Worm (Caenorhabditis elegans) whole organism, L4 larva: ENCODE results near the gene Y48D7A.1.

ENCODE experiments used
- D1046.2 ChIP-seq: fragments of 200-800 bp; sonication (Bioruptor generic); IDR thresholded peaks from 2 replicates; pipeline ENCODE4 v1.3.6; 2022; ENCODE audit warnings: missing genetic modification characterization, missing compliant biosample characterization
- F26F4.8 ChIP-seq: fragments of 200-800 bp; sonication (Bioruptor generic); conservative IDR thresholded peaks from 2 replicates; pipeline ENCODE4 v1.3.6; 2022; ENCODE audit warnings: missing genetic modification characterization, missing compliant biosample characterization
- F44E2.7 ChIP-seq: fragments of 200-800 bp; sonication (Bioruptor generic); IDR thresholded peaks from 2 replicates; pipeline ENCODE4 v2.1.2; 2022; ENCODE audit warnings: missing genetic modification characterization, missing compliant biosample characterization
- Y5F2A.4 ChIP-seq: fragments of 200-800 bp; sonication (Bioruptor generic); optimal IDR thresholded peaks from 2 replicates; lab custom pipeline; 2018; ENCODE audit warnings: mild to moderate bottlenecking, missing genetic modification characterization, missing compliant biosample characterization
- Y75B8A.6 ChIP-seq: fragments of 200-800 bp; sonication (Bioruptor generic); IDR thresholded peaks from 2 replicates; pipeline ENCODE4 v1.3.6; 2022; ENCODE audit warnings: missing genetic modification reagents, missing genetic modification characterization, missing compliant biosample characterization
- aha-1 ChIP-seq: fragments of 150-350 bp; peaks from one replicate; lab custom pipeline; 2014; ENCODE audit warnings: missing biosample characterization, missing genetic modification characterization
- aly-2 ChIP-seq: sonication (generic microtip); optimal IDR thresholded peaks from 2 replicates; lab custom pipeline; 2018; ENCODE audit warnings: missing biosample characterization, missing genetic modification characterization
- ceh-32 ChIP-seq: sonication (generic microtip); optimal IDR thresholded peaks from 2 replicates; lab custom pipeline; 2016; ENCODE audit warnings: mild to moderate bottlenecking, missing genetic modification characterization, missing compliant biosample characterization; ENCODE audit not compliant: poor library complexity
- ces-1 ChIP-seq: fragments of 150-350 bp; sonication (generic microtip); optimal IDR thresholded peaks from 4 replicates; lab custom pipeline; 2014; ENCODE audit warnings: missing biosample characterization, missing genetic modification reagents, missing genetic modification characterization
- cey-2 ChIP-seq: sonication (generic microtip); optimal IDR thresholded peaks from 3 replicates; lab custom pipeline; 2017; ENCODE audit warnings: missing genetic modification characterization, mild to moderate bottlenecking, missing compliant biosample characterization, antibody characterized with exemption, borderline replicate concordance; ENCODE audit not compliant: insufficient read depth
- ctbp-1 ChIP-seq: fragments of 200-800 bp; sonication (Bioruptor generic); IDR thresholded peaks from 2 replicates; pipeline ENCODE4 v1.3.6; 2022; ENCODE audit warnings: missing genetic modification reagents, missing genetic modification characterization, missing compliant biosample characterization
- daf-16 ChIP-seq, 3 experiments: sonication (generic microtip); optimal IDR thresholded peaks; 2 replicates each; lab custom pipeline; 2016 to 2017; ENCODE audit warnings: missing genetic modification characterization in 3 of 3, missing genetic modification reagents in 3 of 3, mild to moderate bottlenecking in 2 of 3, missing compliant biosample characterization in 2 of 3, missing biosample characterization in 1 of 3, moderate library complexity in 1 of 3
- daf-19 ChIP-seq: fragments of 200-800 bp; sonication (Bioruptor generic); conservative IDR thresholded peaks from 2 replicates; pipeline ENCODE4 v1.3.6; 2022; ENCODE audit warnings: missing genetic modification characterization, missing compliant biosample characterization
- daf-8 ChIP-seq: fragments of 200-800 bp; sonication (Bioruptor generic); IDR thresholded peaks from 2 replicates; pipeline ENCODE4 v1.3.6; 2022; ENCODE audit warnings: missing genetic modification characterization, missing compliant biosample characterization
- dmd-8 ChIP-seq: fragments of 200-800 bp; sonication (Bioruptor generic); IDR thresholded peaks from 2 replicates; pipeline ENCODE4 v1.3.6; 2022; ENCODE audit warnings: missing genetic modification characterization, missing compliant biosample characterization
- egl-27 ChIP-seq: sonication (generic microtip); optimal IDR thresholded peaks from 3 replicates; lab custom pipeline; 2017; ENCODE audit warnings: missing biosample characterization, missing genetic modification reagents, missing genetic modification characterization
- egl-43 ChIP-seq: fragments of 200-800 bp; sonication (Bioruptor generic); IDR thresholded peaks from 2 replicates; pipeline ENCODE4 v1.3.6; 2022; ENCODE audit warnings: missing genetic modification reagents, missing genetic modification characterization, missing compliant biosample characterization
- fkh-10 ChIP-seq: fragments of 150-350 bp; optimal IDR thresholded peaks from 2 replicates; lab custom pipeline; 2014; ENCODE audit warnings: missing biosample characterization, missing genetic modification reagents, missing genetic modification characterization
- hif-1 ChIP-seq, 2 experiments: sonication (generic microtip); optimal IDR thresholded peaks; 2 replicates each; lab custom pipeline; 2016 to 2017; ENCODE audit warnings: missing compliant biosample characterization in 2 of 2, missing genetic modification characterization in 2 of 2, missing genetic modification reagents in 2 of 2, missing genotype in 2 of 2, mild to moderate bottlenecking in 1 of 2
- hlh-30 ChIP-seq: sonication (generic microtip); optimal IDR thresholded peaks from 2 replicates; lab custom pipeline; 2017; ENCODE audit warnings: antibody characterized with exemption, mild to moderate bottlenecking, missing genetic modification characterization, missing compliant biosample characterization; ENCODE audit not compliant: insufficient read depth
- hmg-1.1 ChIP-seq: fragments of 200-800 bp; sonication (Bioruptor generic); IDR thresholded peaks from 2 replicates; pipeline ENCODE4 v1.3.6; 2022; ENCODE audit warnings: missing genetic modification reagents, missing genetic modification characterization, missing compliant biosample characterization
- lin-1 ChIP-seq: fragments of 200-800 bp; sonication (Bioruptor generic); IDR thresholded peaks from 2 replicates; pipeline ENCODE4 v1.3.6; 2022; ENCODE audit warnings: missing genetic modification reagents, missing genetic modification characterization, missing compliant biosample characterization
- lin-13 ChIP-seq: fragments of 150-350 bp; optimal IDR thresholded peaks from 2 replicates; lab custom pipeline; 2014; ENCODE audit warnings: missing biosample characterization, missing genetic modification reagents, missing genetic modification characterization
- lin-15B ChIP-seq: fragments of 150-350 bp; sonication (generic microtip); optimal IDR thresholded peaks from 3 replicates; lab custom pipeline; 2014; ENCODE audit warnings: missing biosample characterization, missing genetic modification characterization
- lin-29 ChIP-seq: fragments of 200-800 bp; sonication (Bioruptor generic); IDR thresholded peaks from 2 replicates; pipeline ENCODE4 v1.3.6; 2022; ENCODE audit warnings: missing genetic modification reagents, missing genetic modification characterization, missing compliant biosample characterization
- lin-39 ChIP-seq: fragments of 150-350 bp; optimal IDR thresholded peaks from 2 replicates; lab custom pipeline; 2014; ENCODE audit warnings: missing biosample characterization, missing genetic modification reagents, missing genetic modification characterization
- madf-5 ChIP-seq, 2 experiments: fragments of 200-800 bp; sonication (Bioruptor generic); IDR thresholded peaks; 2 replicates each; pipeline ENCODE4 v1.3.6; 2022; ENCODE audit warnings: missing compliant biosample characterization in 2 of 2, missing genetic modification characterization in 2 of 2
- mep-1 ChIP-seq: fragments of 150-350 bp; sonication (generic microtip); optimal IDR thresholded peaks from 3 replicates; lab custom pipeline; 2014; ENCODE audit warnings: missing biosample characterization, missing genetic modification characterization
- mes-2 ChIP-seq: sonication (generic microtip); optimal IDR thresholded peaks from 2 replicates; lab custom pipeline; 2016; ENCODE audit warnings: missing genotype, mild to moderate bottlenecking, missing genetic modification characterization, missing compliant biosample characterization; ENCODE audit not compliant: poor library complexity, severe bottlenecking
- mxl-3 ChIP-seq: fragments of 200-800 bp; sonication (Bioruptor generic); optimal IDR thresholded peaks from 2 replicates; lab custom pipeline; 2018; ENCODE audit warnings: mild to moderate bottlenecking, missing genetic modification characterization, missing compliant biosample characterization
- nhr-42 ChIP-seq: fragments of 200-800 bp; sonication (Bioruptor generic); IDR thresholded peaks from 2 replicates; pipeline ENCODE4 v1.3.6; 2022; ENCODE audit warnings: missing genetic modification characterization, missing compliant biosample characterization
- nhr-48 ChIP-seq: sonication (generic microtip); optimal IDR thresholded peaks from 2 replicates; lab custom pipeline; 2016; ENCODE audit warnings: mild to moderate bottlenecking, missing genetic modification characterization, missing compliant biosample characterization
- nhr-76 ChIP-seq: fragments of 150-350 bp; optimal IDR thresholded peaks from 2 replicates; lab custom pipeline; 2014; ENCODE audit warnings: missing biosample characterization, missing genetic modification characterization
- nhr-77 ChIP-seq: fragments of 150-350 bp; optimal IDR thresholded peaks from 2 replicates; lab custom pipeline; 2014; ENCODE audit warnings: missing biosample characterization, missing genetic modification characterization
- php-3 ChIP-seq: fragments of 200-800 bp; sonication (Bioruptor generic); IDR thresholded peaks from 2 replicates; pipeline ENCODE4 v1.3.6; 2022; ENCODE audit warnings: missing genetic modification reagents, missing genetic modification characterization, missing compliant biosample characterization
- rbr-2 ChIP-seq: sonication (generic microtip); optimal IDR thresholded peaks from 2 replicates; lab custom pipeline; 2016; ENCODE audit warnings: missing genotype, missing genetic modification characterization, missing compliant biosample characterization
- saeg-2 ChIP-seq: fragments of 200-800 bp; sonication (Bioruptor generic); IDR thresholded peaks from 2 replicates; pipeline ENCODE4 v1.3.6; 2022; ENCODE audit warnings: missing genetic modification reagents, missing genetic modification characterization, missing compliant biosample characterization
- sdz-12 ChIP-seq: fragments of 200-800 bp; sonication (Bioruptor generic); optimal IDR thresholded peaks from 2 replicates; lab custom pipeline; 2018; ENCODE audit warnings: mild to moderate bottlenecking, missing genetic modification characterization, missing compliant biosample characterization
- snpc-4 ChIP-seq: fragments of 150-350 bp; optimal IDR thresholded peaks from 2 replicates; lab custom pipeline; 2014; ENCODE audit warnings: missing biosample characterization, missing genetic modification characterization
- spr-3 ChIP-seq: fragments of 200-800 bp; sonication (Bioruptor generic); optimal IDR thresholded peaks from 2 replicates; lab custom pipeline; 2018; ENCODE audit warnings: mild to moderate bottlenecking, missing genetic modification characterization, missing compliant biosample characterization
- unc-39 ChIP-seq: sonication (generic microtip); optimal IDR thresholded peaks from 2 replicates; lab custom pipeline; 2017; ENCODE audit warnings: missing biosample characterization, missing genetic modification characterization
- unc-62 ChIP-seq, 3 experiments: fragments of 150-350 bp in 1 of 3; sonication (generic microtip); optimal IDR thresholded peaks in 2 of 3; peaks in 1 of 3; 1 replicate in 1 of 3; 2 replicates in 2 of 3; lab custom pipeline; 2014 to 2017; ENCODE audit warnings: missing biosample characterization in 3 of 3, missing genetic modification characterization in 3 of 3, missing genetic modification reagents in 3 of 3, missing genotype in 1 of 3
- vab-7 ChIP-seq: fragments of 200-800 bp; sonication (Bioruptor generic); IDR thresholded peaks from 2 replicates; pipeline ENCODE4 v1.3.6; 2022; ENCODE audit warnings: missing genetic modification reagents, missing genetic modification characterization, missing compliant biosample characterization
- zip-2 ChIP-seq: fragments of 150-350 bp; optimal IDR thresholded peaks from 2 replicates; lab custom pipeline; 2014; ENCODE audit warnings: missing biosample characterization, missing genetic modification characterization

Gene Y48D7A.1

ce11 chrX:3049233-3049632 is 39.9 kb downstream of the Y48D7A.1 start (continued):
- peak; percentile 4 for TF ChIP-seq lin-13 (GFP tag; lab: Kevin White, UChicago)
- no peak for TF ChIP-seq nhr-42
- no peak for TF ChIP-seq zip-2 (tag; lab: Kevin White, UChicago)
- no peak for TF ChIP-seq lin-1 (GFP tag; lab: Robert Waterston, UW)
- no peak for TF ChIP-seq dmd-8
- peak; percentile 82 for TF ChIP-seq ctbp-1 (GFP tag; lab: Robert Waterston, UW)
- TF ChIP-seq mxl-3 (GFP tag; lab: Kevin White, UChicago): peak; percentile 35
- TF ChIP-seq nhr-77 (tag; lab: Kevin White, UChicago): no peak
- TF ChIP-seq rbr-2: peak; percentile 61
- TF ChIP-seq hlh-30 (tag; lab: Kevin White, UChicago): peak; percentile 61
- TF ChIP-seq mep-1 (tag; lab: Kevin White, UChicago): peak; percentile 72
- TF ChIP-seq hmg-1.1 (GFP tag; lab: Robert Waterston, UW): peak; percentile 88
- TF ChIP-seq hif-1 (tag; optimal IDR thresholded peaks at IDR 0.05; lab: Kevin White, UChicago): peak in 1 of 2 experiments; percentile 60
- TF ChIP-seq sdz-12 (GFP tag; lab: Kevin White, UChicago): no peak

ce11 chrX:3051315-3051993 is 42.2 kb downstream of the Y48D7A.1 start:
- TF ChIP-seq unc-39 (tag; lab: Kevin White, UChicago) (no peak), daf-16 (GFP tag; optimal IDR thresholded peaks at IDR 0.05; lab: Kevin White, UChicago) (no peak), daf-16 (tag; optimal IDR thresholded peaks at IDR 0.05; lab: Kevin White, UChicago) (no peak), ctbp-1 (GFP tag; lab: Robert Waterston, UW) (0 out of 2 replicates have a peak, but pooled peaks have one; percentile 38), rbr-2 (no peak), daf-19 (GFP tag; lab: Robert Waterston, UW) (no peak), ces-1 (GFP tag; lab: Kevin White, UChicago) (peak; percentile 80), fkh-10 (GFP tag; lab: Kevin White, UChicago) (peak; percentile 38), aha-1 (tag; lab: Kevin White, UChicago) (peak; percentile 93)

ce11 chrX:3054394-3054793 is 45.1 kb downstream of the Y48D7A.1 start:
- no peak for TF ChIP-seq F26F4.8 (GFP tag; lab: Robert Waterston, UW)
- no peak for TF ChIP-seq mes-2 (tag; lab: Kevin White, UChicago)
- TF ChIP-seq lin-29: no peak
- no peak for TF ChIP-seq madf-5 (GFP tag; IDR thresholded peaks at IDR 0.05; lab: Robert Waterston, UW)
- no peak for TF ChIP-seq nhr-42
- no peak for TF ChIP-seq nhr-76 (tag; lab: Kevin White, UChicago)
- TF ChIP-seq zip-2 (tag; lab: Kevin White, UChicago): no peak
- TF ChIP-seq D1046.2 (GFP tag; lab: Robert Waterston, UW): no peak
- no peak for TF ChIP-seq vab-7 (GFP tag; lab: Robert Waterston, UW)
- no peak for TF ChIP-seq daf-8
- TF ChIP-seq cey-2: no peak
- no peak for TF ChIP-seq F44E2.7 (GFP tag; lab: Robert Waterston, UW)
- TF ChIP-seq egl-43 (GFP tag; lab: Robert Waterston, UW): no peak
- no peak for TF ChIP-seq lin-39 (tag; lab: Kevin White, UChicago)
- TF ChIP-seq aly-2 (tag; lab: Kevin White, UChicago): no peak
- TF ChIP-seq Y5F2A.4: no peak
- no peak for TF ChIP-seq snpc-4 (tag; lab: Kevin White, UChicago)
- TF ChIP-seq nhr-77 (tag; lab: Kevin White, UChicago): no peak
- TF ChIP-seq ces-1 (GFP tag; lab: Kevin White, UChicago): no peak
- TF ChIP-seq ceh-32 (tag; lab: Kevin White, UChicago): no peak
- TF ChIP-seq saeg-2 (GFP tag; lab: Robert Waterston, UW): no peak
- no peak for TF ChIP-seq hmg-1.1 (GFP tag; lab: Robert Waterston, UW)
- TF ChIP-seq egl-27 (tag; lab: Kevin White, UChicago): no peak
- TF ChIP-seq daf-19 (GFP tag; lab: Robert Waterston, UW): no peak
- TF ChIP-seq Y75B8A.6 (GFP tag; lab: Robert Waterston, UW): no peak
- TF ChIP-seq php-3 (GFP tag; lab: Robert Waterston, UW): peak; percentile 79
- TF ChIP-seq aha-1 (tag; lab: Kevin White, UChicago): no peak
- no peak for TF ChIP-seq spr-3 (GFP tag; lab: Kevin White, UChicago)
- TF ChIP-seq unc-62 (GFP tag; optimal IDR thresholded peaks at IDR 0.05 in 1 of 2; lab: Kevin White, UChicago): peak in 1 of 2 experiments; percentile 27
- no peak for TF ChIP-seq unc-62 (tag; optimal IDR thresholded peaks at IDR 0.05; lab: Kevin White, UChicago)
- peak; percentile 51 for TF ChIP-seq nhr-48 (tag; lab: Kevin White, UChicago)
- TF ChIP-seq sdz-12 (GFP tag; lab: Kevin White, UChicago): no peak
- TF ChIP-seq lin-15B: no peak
